Worm (Caenorhabditis elegans) whole organism, L2 larva: ENCODE results near the gene F47B7.2.

Source experiments
- Y55F3AM.14 ChIP-seq: fragments of 200-800 bp; sonication (Bioruptor generic); optimal IDR thresholded peaks from 2 replicates; lab custom pipeline; 2018; ENCODE audit warnings: mild to moderate bottlenecking, missing genetic modification characterization, missing compliant biosample characterization
- aly-2 ChIP-seq: fragments of 150-350 bp; optimal IDR thresholded peaks from 2 replicates; lab custom pipeline; 2014; ENCODE audit warnings: missing biosample characterization, missing genetic modification characterization
- ama-1 ChIP-seq: fragments of 150-350 bp; optimal IDR thresholded peaks from 2 replicates; lab custom pipeline; 2018; ENCODE audit warnings: inconsistent platforms
- ceh-82 ChIP-seq: fragments of 150-350 bp; optimal IDR thresholded peaks from 2 replicates; lab custom pipeline; 2014; ENCODE audit warnings: missing biosample characterization, missing genetic modification characterization
- elt-1 ChIP-seq: fragments of 150-350 bp; optimal IDR thresholded peaks from 2 replicates; lab custom pipeline; 2014; ENCODE audit warnings: missing biosample characterization, missing genetic modification characterization
- mbf-1 ChIP-seq: sonication (generic microtip); optimal IDR thresholded peaks from 2 replicates; lab custom pipeline; 2017; ENCODE audit warnings: missing biosample characterization, missing genetic modification characterization
- mdl-1 ChIP-seq, 2 experiments: fragments of 150-350 bp in 1 of 2; sonication (generic microtip) in 1 of 2; optimal IDR thresholded peaks; 2 replicates each; lab custom pipeline; 2017; ENCODE audit warnings: missing biosample characterization in 2 of 2, missing genetic modification characterization in 2 of 2
- nhr-11 ChIP-seq: fragments of 150-350 bp; optimal IDR thresholded peaks from 2 replicates; lab custom pipeline; 2014; ENCODE audit warnings: missing biosample characterization, missing genetic modification characterization
- snpc-4 ChIP-seq: fragments of 150-350 bp; optimal IDR thresholded peaks from 2 replicates; lab custom pipeline; 2014; ENCODE audit warnings: missing biosample characterization, missing genetic modification characterization
- unc-39 ChIP-seq: fragments of 150-350 bp; optimal IDR thresholded peaks from 2 replicates; lab custom pipeline; 2014; ENCODE audit warnings: missing biosample characterization, missing genetic modification characterization

- TF ChIP-seq elt-1 (tag; lab: Kevin White, UChicago) (no peak), ama-1 (no peak), snpc-4 (no peak), mdl-1 (tag; optimal IDR thresholded peaks at IDR 0.05; lab: Kevin White, UChicago) (no peak), nhr-11 (tag; lab: Kevin White, UChicago) (no peak), unc-39 (no peak), Y55F3AM.14 (GFP tag; lab: Kevin White, UChicago) (no peak), ceh-82 (tag; lab: Kevin White, UChicago) (no peak), aly-2 (tag; lab: Kevin White, UChicago) (no peak), mbf-1 (tag; lab: Kevin White, UChicago) (no peak)
Observed at ce11 chrX:3762410-3762809, 10.2 kb upstream of the F47B7.2 start, which contains the start of gene T14G12.11.
